Fruit fly (Drosophila melanogaster): Measurements from ENCODE around the gene GluRIIE.
A peak's percentile ranks its signal among the peaks of the same experiment; 100 is the strongest.

The GluRIIE gene

dm6 chr3R:20648616-20649015 lies at the start of gene GluRIIE:
TSS of gene GluRIIE (minus strand) at chr3R:20648716.
- TF ChIP-seq CG17801 (GFP tag; optimal IDR thresholded peaks at IDR 0.05; ENCODE audit: partially characterized antibody), result no peak

DNA sequence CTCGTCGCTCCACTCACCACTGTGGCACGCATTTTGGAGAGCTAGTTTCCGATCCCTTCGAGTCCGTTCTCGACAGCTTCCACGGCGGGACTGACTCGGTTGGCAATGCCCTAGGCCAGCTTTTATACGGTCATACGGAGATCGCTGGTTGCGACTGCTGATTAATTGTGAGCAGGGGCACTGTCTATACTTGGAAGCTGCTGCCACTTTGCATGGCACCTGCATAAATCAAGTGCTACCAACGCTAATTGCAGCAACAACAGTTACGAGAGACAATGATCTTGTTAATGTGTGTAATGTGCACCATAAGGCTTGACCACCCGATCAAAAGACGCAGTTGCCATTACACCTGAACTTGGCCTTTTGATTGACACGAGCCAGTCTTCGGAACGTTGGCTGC lies 28.7 kb upstream of the GluRIIE start, which contains the start of gene CG4000:
CG4000 (minus strand) TSS at position 101 of the 400 bp plus-strand sequence.
- TF ChIP-seq CG17801 (GFP tag; optimal IDR thresholded peaks at IDR 0.05; ENCODE audit: partially characterized antibody), result no peak

- no peak for TF ChIP-seq CG17801 (GFP tag; optimal IDR thresholded peaks at IDR 0.05; ENCODE audit: partially characterized antibody)
Measured at dm6 chr3R:20675772-20676171, 27.3 kb upstream of the GluRIIE start.

- TF ChIP-seq CG17801 (GFP tag; optimal IDR thresholded peaks at IDR 0.05; ENCODE audit: partially characterized antibody), result no peak
Measured at dm6 chr3R:20669040-20669621, 20.6 kb upstream of the GluRIIE start, which contains the start of gene Cpr92F. TSS of gene Cpr92F (plus strand) at chr3R:20669571.

- no peak for TF ChIP-seq CG17801 (GFP tag; optimal IDR thresholded peaks at IDR 0.05; ENCODE audit: partially characterized antibody)
Measured at dm6 chr3R:20659804-20660203, 11.3 kb upstream of the GluRIIE start, which contains the start of gene Nep4. TSS of gene Nep4 (minus strand) at chr3R:20659904.

DNA sequence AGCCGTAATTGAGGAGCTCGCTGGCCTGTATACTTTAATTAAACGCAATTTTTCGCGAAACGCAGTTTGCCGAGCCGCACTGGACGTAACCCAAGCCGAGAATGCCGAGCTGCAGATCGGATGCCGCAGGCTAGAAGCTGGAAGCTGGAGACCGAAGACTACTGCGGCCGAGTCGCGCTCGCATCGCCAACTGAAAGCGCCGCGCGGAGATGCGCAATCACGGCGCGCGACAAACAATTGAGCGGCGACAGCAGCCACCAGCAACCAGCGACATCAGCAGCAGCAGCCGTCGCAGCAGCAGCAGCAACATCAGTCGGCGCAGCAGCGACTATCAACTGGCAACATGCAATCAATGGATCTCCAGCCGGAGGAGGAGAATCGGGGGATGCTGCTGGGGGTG lies 8.1 kb upstream of the GluRIIE start:
- no peak for TF ChIP-seq CG17801 (GFP tag; optimal IDR thresholded peaks at IDR 0.05; ENCODE audit: partially characterized antibody)

DNA sequence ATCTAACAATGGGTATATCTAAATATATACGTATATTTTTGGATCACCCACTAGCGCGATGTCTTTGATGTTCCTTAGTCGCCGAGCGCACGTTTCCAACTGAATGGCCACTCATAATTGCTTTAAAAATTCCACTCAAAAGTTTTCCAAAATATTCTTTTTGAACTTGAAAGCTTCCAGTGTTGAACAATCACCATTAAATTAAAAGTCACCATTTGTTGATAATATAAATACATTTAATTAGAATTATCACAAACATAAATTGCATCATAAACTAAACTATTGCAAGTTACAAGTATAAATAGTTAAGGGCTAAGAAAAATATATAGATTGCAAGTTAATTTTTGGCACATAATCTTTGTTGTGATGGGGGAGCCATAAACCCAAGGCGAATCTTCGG lies 3.8 kb upstream of the GluRIIE start, which contains the start of gene GluRIID:
GluRIID (minus strand) TSS at position 101 of the 400 bp plus-strand sequence.
- TF ChIP-seq CG17801 (GFP tag; optimal IDR thresholded peaks at IDR 0.05; ENCODE audit: partially characterized antibody), result no peak

- TF ChIP-seq CG17801 (GFP tag; optimal IDR thresholded peaks at IDR 0.05; ENCODE audit: partially characterized antibody), result no peak
Measured at dm6 chr3R:20635735-20636134, 12.8 kb downstream of the GluRIIE start.

- TF ChIP-seq CG17801 (GFP tag; optimal IDR thresholded peaks at IDR 0.05; ENCODE audit: partially characterized antibody), result peak; percentile 26
Measured at dm6 chr3R:20634674-20635594, 13.6 kb downstream of the GluRIIE start, which contains the start of the genes Pi3K92E and Lrrk. TSS of gene Pi3K92E (minus strand) at chr3R:20634732. TSS of gene Lrrk (plus strand) at chr3R:20635480.

- peak; percentile 46 for TF ChIP-seq CG17801 (GFP tag; optimal IDR thresholded peaks at IDR 0.05; ENCODE audit: partially characterized antibody)
Measured at dm6 chr3R:20633984-20634446, 14.5 kb downstream of the GluRIIE start.

DNA sequence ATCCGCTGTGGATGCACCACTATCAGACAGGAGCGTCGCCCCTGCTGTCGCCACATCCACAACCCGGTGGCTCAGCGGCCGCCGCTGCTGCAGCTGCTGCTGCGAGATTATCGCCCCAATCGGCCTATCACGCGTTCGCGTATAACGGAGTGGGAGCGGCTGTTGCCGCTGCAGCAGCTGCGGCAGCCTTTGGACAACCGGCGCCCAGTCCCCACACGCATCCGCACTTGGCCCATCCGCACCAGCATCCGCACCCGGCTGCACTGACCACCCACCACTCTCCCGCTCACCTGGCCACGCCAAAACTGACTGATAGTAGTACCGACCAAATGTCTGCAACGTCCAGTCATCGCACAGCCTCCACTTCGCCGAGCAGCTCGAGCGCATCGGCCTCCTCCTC lies 22.4 kb downstream of the GluRIIE start:
- TF ChIP-seq CG17801 (GFP tag; optimal IDR thresholded peaks at IDR 0.05; ENCODE audit: partially characterized antibody), result no peak

DNA sequence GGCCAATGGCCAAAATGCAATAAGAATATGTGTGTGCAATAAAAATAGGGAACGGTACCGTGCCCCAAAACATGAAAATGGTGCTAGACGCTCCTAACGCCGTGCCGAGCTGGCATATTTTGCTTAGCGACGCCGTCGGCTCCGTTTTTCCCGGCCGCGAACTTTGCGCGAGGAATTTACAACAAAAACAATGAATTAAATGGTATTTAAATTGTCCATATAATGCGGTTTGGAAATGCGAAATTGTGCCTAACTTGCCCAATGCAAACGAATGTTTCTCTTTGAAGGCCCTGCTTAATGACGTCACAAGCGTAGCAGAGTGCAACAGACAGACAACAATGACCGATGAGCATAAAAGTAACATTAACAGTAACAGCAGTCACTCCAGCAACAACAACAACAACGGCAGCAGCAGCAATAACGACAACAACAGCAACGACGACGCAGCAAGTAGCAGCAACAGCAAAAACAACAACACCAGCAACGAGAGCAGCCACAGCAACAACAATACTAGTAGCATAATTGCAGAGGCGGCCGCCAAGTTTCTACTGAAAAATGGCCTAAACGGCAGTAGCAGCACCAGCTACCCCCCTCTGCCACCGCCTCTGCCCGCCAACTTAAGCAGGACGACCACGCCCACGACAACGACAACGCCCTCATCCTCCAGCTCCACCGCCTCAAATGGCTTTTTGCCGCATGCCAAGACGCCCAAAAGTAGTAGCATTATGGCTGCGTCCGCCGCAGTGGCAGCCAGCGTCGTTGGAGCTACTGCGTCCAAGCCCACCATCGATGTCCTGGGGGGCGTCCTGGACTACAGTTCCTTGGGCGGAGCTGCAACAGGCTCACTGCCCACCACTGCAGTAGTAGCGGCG lies 26.0 kb downstream of the GluRIIE start:
- no peak for TF ChIP-seq CG17801 (GFP tag; optimal IDR thresholded peaks at IDR 0.05; ENCODE audit: partially characterized antibody)

DNA sequence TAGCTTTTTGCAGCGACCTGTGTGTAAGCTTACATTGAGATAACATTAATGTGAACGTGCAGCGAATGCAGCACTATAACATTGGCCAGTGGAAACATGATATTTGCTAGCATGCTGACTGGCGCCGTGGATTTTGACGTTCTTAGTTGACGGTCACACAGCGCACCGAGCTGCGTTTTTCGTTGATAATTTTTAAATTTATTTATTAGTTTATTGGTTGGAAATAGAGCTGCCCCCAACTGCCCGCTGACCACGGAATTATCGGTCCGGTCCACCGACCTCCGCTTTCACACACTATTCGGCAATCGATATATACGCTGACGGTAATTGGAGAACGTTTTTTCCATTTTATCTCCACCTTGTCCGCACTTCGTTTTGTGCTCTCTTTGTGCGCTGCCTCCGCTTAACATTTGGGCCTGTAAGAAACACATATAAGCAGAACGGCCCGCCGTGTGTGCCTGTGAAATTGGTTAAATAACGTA lies 26.7 kb downstream of the GluRIIE start, which contains the start of gene H:
H (plus strand) TSS at position 134 of the 482 bp plus-strand sequence.
- TF ChIP-seq CG17801 (GFP tag; optimal IDR thresholded peaks at IDR 0.05; ENCODE audit: partially characterized antibody), result no peak

- TF ChIP-seq CG17801 (GFP tag; optimal IDR thresholded peaks at IDR 0.05; ENCODE audit: partially characterized antibody), result no peak
Measured at dm6 chr3R:20618947-20619346, 29.6 kb downstream of the GluRIIE start.

Measured in ovary, adult (tissue).